Worm (Caenorhabditis elegans): Measurements from ENCODE around the gene col-127.
"Not testable (repeated sequence)": the region's sequence is repeated elsewhere in the genome, so short reads cannot be mapped to it uniquely, and the experiment has no call there.

col-127 gene

DNA sequence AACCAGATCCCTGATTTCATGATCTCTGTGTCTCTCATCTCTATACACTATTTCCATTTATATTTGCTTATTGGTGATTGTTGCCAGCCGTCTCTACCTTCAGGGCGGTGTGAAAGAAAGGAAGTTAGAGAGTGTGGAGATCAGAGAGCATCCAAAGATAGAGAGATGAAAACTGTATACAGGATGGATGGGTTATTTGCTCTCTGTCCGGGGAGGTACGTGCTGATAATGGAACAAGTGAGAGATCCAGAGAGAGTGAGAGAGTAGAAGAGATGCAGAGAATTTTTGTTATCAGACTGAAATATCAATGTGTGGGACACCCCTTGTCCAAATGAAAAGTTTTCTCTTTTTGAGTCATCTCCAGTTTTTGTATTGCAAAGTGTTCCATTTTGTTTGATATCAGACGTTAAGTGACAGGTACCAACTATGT lies 18.1 kb upstream of the col-127 start:
- TF ChIP-seq B0310.2 (tag; optimal IDR thresholded peaks at IDR 0.05): no peak
- TF ChIP-seq pes-1 (GFP tag; IDR thresholded peaks at IDR 0.05): no peak
- TF ChIP-seq hmg-4 (GFP tag; optimal IDR thresholded peaks at IDR 0.05): no peak

DNA sequence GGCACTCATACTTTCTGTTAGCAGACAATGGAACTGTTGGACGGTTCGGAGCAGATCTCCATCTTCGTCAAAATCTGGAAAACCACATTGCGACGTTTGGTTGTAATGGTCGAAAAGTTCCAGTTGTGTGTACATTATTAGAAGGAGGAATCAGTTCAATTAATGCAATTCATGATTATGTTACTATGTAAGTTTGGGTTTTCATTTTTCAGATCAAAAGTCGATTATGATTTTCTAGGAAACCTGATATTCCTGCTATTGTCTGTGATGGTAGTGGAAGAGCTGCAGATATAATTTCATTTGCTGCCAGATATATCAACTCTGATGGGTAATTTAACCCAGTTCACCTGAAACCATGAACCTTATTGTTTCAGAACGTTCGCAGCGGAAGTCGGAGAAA lies 10.0 kb upstream of the col-127 start:
- no peak for TF ChIP-seq scrt-1 (GFP tag; IDR thresholded peaks at IDR 0.05)
- TF ChIP-seq hmg-4 (GFP tag; optimal IDR thresholded peaks at IDR 0.05): no peak
- TF ChIP-seq B0310.2 (tag; optimal IDR thresholded peaks at IDR 0.05): no peak
- TF ChIP-seq aly-1 (tag; optimal IDR thresholded peaks at IDR 0.05): no peak
- TF ChIP-seq F13C5.2 (tag; optimal IDR thresholded peaks at IDR 0.05): no peak
- TF ChIP-seq ets-7 (tag; optimal IDR thresholded peaks at IDR 0.05): no peak
- TF ChIP-seq tbx-37 (GFP tag; conservative IDR thresholded peaks at IDR 0.05): no peak

ce11 chrIV:11273151-11273550 lies 7.2 kb upstream of the col-127 start, which contains the start of gene gtl-2:
TSS of gene gtl-2 (plus strand) at chrIV:11273451.
- TF ChIP-seq tbx-11 (GFP tag; IDR thresholded peaks at IDR 0.05) (no peak), ets-7 (tag; optimal IDR thresholded peaks at IDR 0.05) (no peak), aly-1 (tag; optimal IDR thresholded peaks at IDR 0.05) (no peak), ama-1 (optimal IDR thresholded peaks at IDR 0.05) (no peak), tra-4 (tag; optimal IDR thresholded peaks at IDR 0.05) (no peak), hmbx-1 (tag; optimal IDR thresholded peaks at IDR 0.05) (no peak), pes-1 (GFP tag; IDR thresholded peaks at IDR 0.05) (no peak), hnd-1 (tag; optimal IDR thresholded peaks at IDR 0.05) (no peak), F13C5.2 (tag; optimal IDR thresholded peaks at IDR 0.05) (no peak), hmg-4 (GFP tag; optimal IDR thresholded peaks at IDR 0.05) (no peak), sea-1 (GFP tag; conservative IDR thresholded peaks at IDR 0.05) (no peak), ceh-36 (tag; optimal IDR thresholded peaks at IDR 0.05) (no peak), flt-1 (GFP tag; IDR thresholded peaks at IDR 0.05) (no peak), B0310.2 (tag; optimal IDR thresholded peaks at IDR 0.05) (no peak), scrt-1 (GFP tag; IDR thresholded peaks at IDR 0.05) (no peak), tbx-37 (GFP tag; conservative IDR thresholded peaks at IDR 0.05) (no peak), ceh-13 (GFP tag; optimal IDR thresholded peaks at IDR 0.05) (no peak)

DNA sequence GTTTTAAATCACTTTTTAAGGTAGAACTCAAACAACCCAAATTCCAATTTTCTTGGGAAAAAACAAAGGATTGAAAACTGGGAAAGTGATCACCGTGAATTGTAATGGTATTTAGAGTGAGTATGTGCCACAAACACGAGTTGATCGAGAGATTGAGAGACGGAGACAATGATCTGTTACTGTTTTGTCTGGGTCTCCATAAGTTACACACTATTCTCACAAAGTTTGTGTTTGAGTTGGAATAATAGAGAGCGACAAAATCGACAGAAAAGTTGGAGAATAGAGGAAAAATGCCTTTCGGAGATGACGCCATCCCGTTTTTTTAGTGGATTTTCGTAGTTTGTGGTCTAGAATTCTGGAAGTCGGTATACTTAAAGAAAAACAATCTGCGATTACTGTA lies 5.3 kb upstream of the col-127 start, which contains the start of gene nhr-7:
nhr-7 (minus strand) TSS at position 101 of the 400 bp plus-strand sequence.
- TF ChIP-seq hmg-4 (GFP tag; optimal IDR thresholded peaks at IDR 0.05): no peak
- TF ChIP-seq hnd-1 (tag; optimal IDR thresholded peaks at IDR 0.05): no peak
- no peak for TF ChIP-seq F13C5.2 (tag; optimal IDR thresholded peaks at IDR 0.05)
- no peak for TF ChIP-seq scrt-1 (GFP tag; IDR thresholded peaks at IDR 0.05)
- TF ChIP-seq tbx-37 (GFP tag; conservative IDR thresholded peaks at IDR 0.05): no peak
- no peak for TF ChIP-seq ceh-13 (GFP tag; optimal IDR thresholded peaks at IDR 0.05)
- no peak for TF ChIP-seq ets-7 (tag; optimal IDR thresholded peaks at IDR 0.05)
- no peak for TF ChIP-seq B0310.2 (tag; optimal IDR thresholded peaks at IDR 0.05)
- no peak for TF ChIP-seq ceh-36 (tag; optimal IDR thresholded peaks at IDR 0.05)
- TF ChIP-seq flt-1 (GFP tag; IDR thresholded peaks at IDR 0.05): no peak
- TF ChIP-seq sea-1 (GFP tag; conservative IDR thresholded peaks at IDR 0.05): no peak
- TF ChIP-seq aly-1 (tag; optimal IDR thresholded peaks at IDR 0.05): no peak
- no peak for TF ChIP-seq tra-4 (tag; optimal IDR thresholded peaks at IDR 0.05)

DNA sequence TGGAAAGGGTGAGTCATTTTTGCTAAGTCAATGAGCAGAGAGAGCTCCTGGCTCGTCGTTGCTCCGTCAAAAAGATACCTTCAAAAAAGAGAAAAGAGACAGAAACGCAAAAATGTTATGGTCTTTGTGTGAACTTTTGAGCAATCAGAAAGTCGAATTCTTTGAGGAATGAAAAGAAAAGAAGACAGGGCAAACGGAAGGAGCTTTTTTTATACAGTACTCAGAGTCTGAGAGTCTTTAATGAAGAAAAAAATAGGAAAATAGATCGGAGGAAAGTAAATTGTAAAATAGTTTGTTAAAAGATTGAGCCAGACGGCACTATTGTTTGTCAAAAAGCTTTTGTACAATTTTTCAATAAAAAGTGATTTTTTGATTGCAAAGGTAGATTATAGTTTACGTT lies 3.5 kb upstream of the col-127 start:
- TF ChIP-seq ama-1 (optimal IDR thresholded peaks at IDR 0.05): no peak
- TF ChIP-seq hmg-4 (GFP tag; optimal IDR thresholded peaks at IDR 0.05): no peak
- TF ChIP-seq flt-1 (GFP tag; IDR thresholded peaks at IDR 0.05): no peak
- no peak for TF ChIP-seq sea-1 (GFP tag; conservative IDR thresholded peaks at IDR 0.05)
- TF ChIP-seq hmbx-1 (tag; optimal IDR thresholded peaks at IDR 0.05): no peak
- no peak for TF ChIP-seq ceh-36 (tag; optimal IDR thresholded peaks at IDR 0.05)
- TF ChIP-seq aly-1 (tag; optimal IDR thresholded peaks at IDR 0.05): no peak
- TF ChIP-seq ceh-13 (GFP tag; optimal IDR thresholded peaks at IDR 0.05): no peak
- TF ChIP-seq scrt-1 (GFP tag; IDR thresholded peaks at IDR 0.05): no peak

- not testable (repeated sequence) for TF ChIP-seq pes-1 (GFP tag; IDR thresholded peaks at IDR 0.05); aly-1 (tag; optimal IDR thresholded peaks at IDR 0.05); ama-1 (optimal IDR thresholded peaks at IDR 0.05)
These were observed 2.9 kb downstream of the col-127 start, which contains the start of gene col-126 for ce11 chrIV:11263101-11263500. TSS of gene col-126 (plus strand) at chrIV:11263401.

DNA sequence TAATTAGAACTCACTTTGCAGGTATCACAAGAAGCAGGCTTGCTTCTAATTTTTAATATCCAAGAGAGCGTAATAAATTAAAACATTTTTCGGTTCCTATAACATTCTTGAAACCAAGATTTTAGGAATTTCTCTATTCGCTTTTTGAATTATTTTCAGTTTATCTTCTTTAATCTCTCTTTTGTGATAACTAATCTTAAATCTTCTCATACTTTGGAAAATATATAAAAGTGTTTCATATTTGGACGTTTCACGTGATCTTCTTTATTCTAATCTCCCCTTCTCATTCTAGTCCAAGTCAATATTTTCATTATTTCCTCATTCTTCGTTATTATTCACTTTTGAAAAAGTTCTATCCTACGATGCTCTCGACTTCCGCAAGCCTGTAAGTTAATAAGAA lies 4.5 kb downstream of the col-127 start, which contains the start of gene F54D1.1:
F54D1.1 (plus strand) TSS at position 301 of the 400 bp plus-strand sequence.
- no peak for TF ChIP-seq scrt-1 (GFP tag; IDR thresholded peaks at IDR 0.05)
- no peak for TF ChIP-seq tra-4 (tag; optimal IDR thresholded peaks at IDR 0.05)
- TF ChIP-seq ama-1 (optimal IDR thresholded peaks at IDR 0.05): no peak
- no peak for TF ChIP-seq flt-1 (GFP tag; IDR thresholded peaks at IDR 0.05)
- no peak for TF ChIP-seq hnd-1 (tag; optimal IDR thresholded peaks at IDR 0.05)
- no peak for TF ChIP-seq hmg-4 (GFP tag; optimal IDR thresholded peaks at IDR 0.05)
- TF ChIP-seq tbx-37 (GFP tag; conservative IDR thresholded peaks at IDR 0.05): no peak
- no peak for TF ChIP-seq sea-1 (GFP tag; conservative IDR thresholded peaks at IDR 0.05)
- no peak for TF ChIP-seq tbx-11 (GFP tag; IDR thresholded peaks at IDR 0.05)
- no peak for TF ChIP-seq ets-7 (tag; optimal IDR thresholded peaks at IDR 0.05)
- TF ChIP-seq pes-1 (GFP tag; IDR thresholded peaks at IDR 0.05): no peak
- TF ChIP-seq hmbx-1 (tag; optimal IDR thresholded peaks at IDR 0.05): no peak
- TF ChIP-seq B0310.2 (tag; optimal IDR thresholded peaks at IDR 0.05): no peak
- TF ChIP-seq ceh-13 (GFP tag; optimal IDR thresholded peaks at IDR 0.05): no peak
- TF ChIP-seq aly-1 (tag; optimal IDR thresholded peaks at IDR 0.05): no peak
- TF ChIP-seq F13C5.2 (tag; optimal IDR thresholded peaks at IDR 0.05): no peak
- no peak for TF ChIP-seq ceh-36 (tag; optimal IDR thresholded peaks at IDR 0.05)

- no peak for TF ChIP-seq hmbx-1 (tag; optimal IDR thresholded peaks at IDR 0.05)
- TF ChIP-seq ets-7 (tag; optimal IDR thresholded peaks at IDR 0.05): no peak
- no peak for TF ChIP-seq B0310.2 (tag; optimal IDR thresholded peaks at IDR 0.05)
- TF ChIP-seq ama-1 (optimal IDR thresholded peaks at IDR 0.05): no peak
- no peak for TF ChIP-seq tbx-37 (GFP tag; conservative IDR thresholded peaks at IDR 0.05)
- no peak for TF ChIP-seq F13C5.2 (tag; optimal IDR thresholded peaks at IDR 0.05)
- TF ChIP-seq sea-1 (GFP tag; conservative IDR thresholded peaks at IDR 0.05): no peak
- TF ChIP-seq tra-4 (tag; optimal IDR thresholded peaks at IDR 0.05): no peak
- TF ChIP-seq aly-1 (tag; optimal IDR thresholded peaks at IDR 0.05): no peak
- no peak for TF ChIP-seq hmg-4 (GFP tag; optimal IDR thresholded peaks at IDR 0.05)
- no peak for TF ChIP-seq ceh-13 (GFP tag; optimal IDR thresholded peaks at IDR 0.05)
- TF ChIP-seq ceh-36 (tag; optimal IDR thresholded peaks at IDR 0.05): no peak
- no peak for TF ChIP-seq scrt-1 (GFP tag; IDR thresholded peaks at IDR 0.05)
- no peak for TF ChIP-seq tbx-11 (GFP tag; IDR thresholded peaks at IDR 0.05)
- TF ChIP-seq pes-1 (GFP tag; IDR thresholded peaks at IDR 0.05): no peak
- TF ChIP-seq flt-1 (GFP tag; IDR thresholded peaks at IDR 0.05): no peak
- no peak for TF ChIP-seq hnd-1 (tag; optimal IDR thresholded peaks at IDR 0.05)
These were observed 5.3 kb downstream of the col-127 start, which contains the start of gene C05C12.5 for ce11 chrIV:11260544-11261227. TSS of gene C05C12.5 (minus strand) at chrIV:11261185.
